Worm (Caenorhabditis elegans) whole organism, mixed stage, embryonic: ENCODE data around the gene tat-1.

ENCODE experiments used
- elt-3 ChIP-seq: fragments of 150-350 bp; optimal IDR thresholded peaks from 2 replicates; lab custom pipeline; 2014; ENCODE audit warnings: missing biosample characterization, missing genetic modification characterization
- lin-13 ChIP-seq: fragments of 150-350 bp; optimal IDR thresholded peaks from 2 replicates; lab custom pipeline; 2014; ENCODE audit warnings: missing biosample characterization, missing genetic modification characterization
- lin-32 ChIP-seq: fragments of 200-800 bp; sonication (Bioruptor generic); optimal IDR thresholded peaks from 2 replicates; lab custom pipeline; 2018; ENCODE audit warnings: mild to moderate bottlenecking, missing genetic modification characterization, missing compliant biosample characterization
- sem-2 ChIP-seq: fragments of 200-800 bp; sonication (Bioruptor generic); optimal IDR thresholded peaks from 2 replicates; lab custom pipeline; 2018; ENCODE audit warnings: mild to moderate bottlenecking, missing genetic modification characterization, missing compliant biosample characterization
- unc-39 ChIP-seq: fragments of 150-350 bp; optimal IDR thresholded peaks from 2 replicates; lab custom pipeline; 2014; ENCODE audit warnings: missing biosample characterization, missing genetic modification characterization
- ztf-11 ChIP-seq: fragments of 150-350 bp; optimal IDR thresholded peaks from 2 replicates; lab custom pipeline; 2014; ENCODE audit warnings: missing biosample characterization, missing genetic modification characterization

ce11 chrIII:12428264-12428627 lies 6.7 kb upstream of the tat-1 start:
- no peak for TF ChIP-seq lin-32 (GFP tag; lab: Kevin White, UChicago)
- no peak for TF ChIP-seq elt-3 (tag; lab: Kevin White, UChicago)
- TF ChIP-seq ztf-11 (tag; lab: Kevin White, UChicago), result no peak
- TF ChIP-seq sem-2 (GFP tag; lab: Kevin White, UChicago), result no peak
- TF ChIP-seq lin-13, result no peak
- TF ChIP-seq unc-39 (tag; lab: Kevin White, UChicago), result no peak
